Worm (Caenorhabditis elegans) whole organism, mixed stage, embryonic: ENCODE results near the gene C55C3.4.

ENCODE experiments used
- bed-3 ChIP-seq: fragments of 200-800 bp; sonication (Bioruptor generic); optimal IDR thresholded peaks from 3 replicates; lab custom pipeline; 2018; ENCODE audit warnings: mild to moderate bottlenecking, missing genetic modification characterization, moderate library complexity, missing compliant biosample characterization
- blmp-1 ChIP-seq: fragments of 150-350 bp; optimal IDR thresholded peaks from 2 replicates; lab custom pipeline; 2014; ENCODE audit warnings: missing biosample characterization, missing genetic modification characterization
- elt-1 ChIP-seq: sonication (generic microtip); optimal IDR thresholded peaks from 2 replicates; lab custom pipeline; 2017; ENCODE audit warnings: missing genetic modification characterization, mild to moderate bottlenecking, missing compliant biosample characterization, antibody characterized with exemption, moderate library complexity, borderline replicate concordance; ENCODE audit not compliant: insufficient read depth
- nhr-12 ChIP-seq: fragments of 150-350 bp; optimal IDR thresholded peaks from 2 replicates; lab custom pipeline; 2014; ENCODE audit warnings: missing biosample characterization, missing genetic modification characterization
- nhr-76 ChIP-seq: sonication (generic microtip); optimal IDR thresholded peaks from 2 replicates; lab custom pipeline; 2017; ENCODE audit warnings: missing biosample characterization, missing genetic modification characterization
- unc-39 ChIP-seq: fragments of 150-350 bp; optimal IDR thresholded peaks from 2 replicates; lab custom pipeline; 2014; ENCODE audit warnings: missing biosample characterization, missing genetic modification characterization

- TF ChIP-seq blmp-1 (tag; lab: Kevin White, UChicago), result no peak
- TF ChIP-seq unc-39 (tag; lab: Kevin White, UChicago), result no peak
- TF ChIP-seq nhr-76 (tag; lab: Kevin White, UChicago), result no peak
- no peak for TF ChIP-seq nhr-12 (tag; lab: Kevin White, UChicago)
- TF ChIP-seq elt-1 (tag; lab: Kevin White, UChicago), result no peak
- TF ChIP-seq bed-3, result no peak
Measured at ce11 chrIV:5674435-5674834, 3.5 kb downstream of the C55C3.4 start, which contains the start of gene srd-5.
